Worm (Caenorhabditis elegans): ENCODE data around the gene ccdc-55.

DNA sequence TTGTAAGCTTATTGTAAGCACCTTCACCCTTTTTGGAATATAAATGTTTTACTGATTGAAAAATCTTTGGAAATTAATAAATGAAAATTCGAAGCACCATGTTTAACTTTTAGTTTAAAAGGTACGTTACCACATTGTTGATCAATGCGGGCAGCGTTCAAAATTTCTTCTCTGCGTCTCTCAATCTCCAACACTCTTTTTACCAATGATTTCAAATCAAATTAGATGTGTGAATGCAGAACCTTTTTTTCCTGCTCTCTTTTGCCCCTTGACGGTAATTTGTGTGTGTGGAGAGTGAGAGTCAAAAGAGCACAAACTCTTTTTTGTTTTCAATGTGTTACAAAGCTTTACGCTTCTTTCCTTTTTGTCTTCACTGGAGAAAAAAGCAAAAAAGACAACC is 44.7 kb downstream of the ccdc-55 start:
- TF ChIP-seq lin-29 (GFP tag; IDR thresholded peaks at IDR 0.05) (no peak), ceh-28 (tag; optimal IDR thresholded peaks at IDR 0.05) (no peak), mdl-1 (tag; optimal IDR thresholded peaks at IDR 0.05) (no peak), nhr-11 (tag; optimal IDR thresholded peaks at IDR 0.05) (no peak)

All from whole organism, L4 larva.